Fruit fly (Drosophila melanogaster) whole organism, wandering third instar larva: Measurements from ENCODE around the gene M6.

Source experiments
- Abd-B ChIP-seq: fragments of >200 bp; optimal IDR thresholded peaks from 2 replicates; lab custom pipeline; 2017; ENCODE audit warnings: missing biosample characterization, missing genetic modification characterization
- CG9705 ChIP-seq: fragments of 200-800 bp; sonication (Bioruptor generic); optimal IDR thresholded peaks from 2 replicates; lab custom pipeline; 2018; ENCODE audit warnings: missing biosample characterization, mild to moderate bottlenecking, missing genetic modification characterization
- Dfd ChIP-seq: fragments of >200 bp; optimal IDR thresholded peaks from 2 replicates; lab custom pipeline; 2017; ENCODE audit warnings: missing biosample characterization, missing genetic modification characterization
- Hr78 ChIP-seq: fragments of >200 bp; optimal IDR thresholded peaks from 2 replicates; lab custom pipeline; 2017; ENCODE audit warnings: missing biosample characterization, missing genetic modification characterization
- Hr83 ChIP-seq: fragments of 200-300 bp; sonication (Bioruptor generic); optimal IDR thresholded peaks from 2 replicates; lab custom pipeline; 2016; ENCODE audit warnings: missing biosample characterization, mild to moderate bottlenecking, missing genetic modification characterization, moderate library complexity; ENCODE audit not compliant: poor library complexity, severe bottlenecking
- Mio ChIP-seq: sonication (Bioruptor generic); optimal IDR thresholded peaks from 2 replicates; lab custom pipeline; 2016; ENCODE audit warnings: missing biosample characterization, missing genetic modification characterization
- Myc ChIP-seq: fragments of >200 bp; optimal IDR thresholded peaks from 2 replicates; lab custom pipeline; 2017
- ey ChIP-seq: fragments of 200-800 bp; sonication (Bioruptor generic); optimal IDR thresholded peaks from 2 replicates; lab custom pipeline; 2016; ENCODE audit warnings: missing biosample characterization, missing genetic modification characterization
- foxo ChIP-seq, 2 experiments: fragments of 200-800 bp; sonication (Bioruptor generic); optimal IDR thresholded peaks; 2 replicates in 1 of 2; 3 replicates in 1 of 2; lab custom pipeline; 2016 to 2017; ENCODE audit warnings: missing biosample characterization in 2 of 2, missing genetic modification characterization in 2 of 2
- lola ChIP-seq: fragments of >200 bp; optimal IDR thresholded peaks from 2 replicates; lab custom pipeline; 2017; ENCODE audit warnings: missing biosample characterization, missing genetic modification characterization
- pan ChIP-seq: fragments of >200 bp; optimal IDR thresholded peaks from 2 replicates; lab custom pipeline; 2017
- psq ChIP-seq: fragments of 200-800 bp; sonication (Bioruptor generic); optimal IDR thresholded peaks from 3 replicates; lab custom pipeline; 2017; ENCODE audit warnings: missing biosample characterization, mild to moderate bottlenecking, missing genetic modification characterization, moderate library complexity
- rgr ChIP-seq: fragments of 200-800 bp; sonication (Bioruptor generic); optimal IDR thresholded peaks from 3 replicates; lab custom pipeline; 2016; ENCODE audit warnings: missing biosample characterization, mild to moderate bottlenecking, missing genetic modification characterization

dm6 chr3L:21523059-21523836 is 15.6 kb downstream of the M6 start, which contains the start of gene CG7611:
- TF ChIP-seq lola (GFP tag; lab: Kevin White, UChicago) (no peak), pan (lab: Kevin White, UChicago) (no peak), rgr (GFP tag; lab: Kevin White, UChicago) (no peak), Hr83 (no peak), psq (peak; percentile 6), Abd-B (GFP tag; lab: Kevin White, UChicago) (no peak), Myc (lab: Kevin White, UChicago) (no peak), Hr78 (GFP tag; lab: Kevin White, UChicago) (no peak), Mio (GFP tag; lab: Kevin White, UChicago) (no peak), Dfd (no peak), CG9705 (GFP tag; lab: Kevin White, UChicago) (no peak), ey (GFP tag; lab: Kevin White, UChicago) (no peak), foxo (GFP tag; optimal IDR thresholded peaks at IDR 0.05; lab: Kevin White, UChicago) (no peak)
